Fruit fly (Drosophila melanogaster) whole organism, embryonic: ENCODE data around the gene djl.

Experiments
- B-H1 ChIP-seq: fragments of 200-800 bp; sonication (Bioruptor generic); IDR thresholded peaks from 3 replicates; pipeline ENCODE4 v1.3.6; 2022; ENCODE audit warnings: missing biosample characterization, missing genetic modification characterization
- Bgb ChIP-seq: fragments of 200-800 bp; sonication (Bioruptor generic); IDR thresholded peaks from 2 replicates; pipeline ENCODE4 v1.3.6; 2022; ENCODE audit warnings: missing biosample characterization, missing genetic modification characterization; ENCODE audit not compliant: partially characterized antibody
- Blimp-1 ChIP-seq: fragments of 200-800 bp; sonication (Bioruptor generic); optimal IDR thresholded peaks from 3 replicates; lab custom pipeline; 2018; ENCODE audit warnings: missing biosample characterization, missing genetic modification characterization, mild to moderate bottlenecking, moderate library complexity, missing genetic modification reagents
- Bteb2 ChIP-seq: fragments of 200-800 bp; sonication (Bioruptor generic); optimal IDR thresholded peaks from 2 replicates; lab custom pipeline; 2016; ENCODE audit warnings: missing biosample characterization, missing genetic modification characterization
- CG11247 ChIP-seq: fragments of 200-800 bp; sonication (Bioruptor generic); IDR thresholded peaks from 2 replicates; pipeline ENCODE4 v1.3.6; 2022; ENCODE audit warnings: missing biosample characterization, missing genetic modification characterization
- CG12659 ChIP-seq: fragments of 200-800 bp; sonication (Bioruptor generic); optimal IDR thresholded peaks from 3 replicates; lab custom pipeline; 2017; ENCODE audit warnings: mild to moderate bottlenecking, missing biosample characterization, missing genetic modification reagents, missing genetic modification characterization
- CG13894 ChIP-seq: fragments of 200-800 bp; sonication (Bioruptor generic); optimal IDR thresholded peaks from 3 replicates; lab custom pipeline; 2018; ENCODE audit warnings: missing biosample characterization, mild to moderate bottlenecking, missing genetic modification characterization, moderate library complexity
- CG14441 ChIP-seq: fragments of 200-800 bp; sonication (Bioruptor generic); IDR thresholded peaks from 2 replicates; pipeline ENCODE4 v1.3.6; 2022; ENCODE audit warnings: missing biosample characterization, missing genetic modification characterization
- CG14860 ChIP-seq: fragments of 200-800 bp; sonication (Bioruptor generic); IDR thresholded peaks from 3 replicates; pipeline ENCODE4 v1.3.6; 2022; ENCODE audit warnings: missing biosample characterization, missing genetic modification characterization; ENCODE audit not compliant: partially characterized antibody
- CG2202 ChIP-seq: fragments of 200-800 bp; sonication (Bioruptor generic); optimal IDR thresholded peaks from 2 replicates; lab custom pipeline; 2018; ENCODE audit warnings: missing biosample characterization, mild to moderate bottlenecking, missing genetic modification characterization
- CG4360 ChIP-seq: fragments of 200-800 bp; sonication (Bioruptor generic); IDR thresholded peaks from 2 replicates; pipeline ENCODE4 v1.3.6; 2022; ENCODE audit warnings: missing biosample characterization, missing genetic modification characterization
- CG7357 ChIP-seq: fragments of 200-800 bp; sonication (Bioruptor generic); IDR thresholded peaks from 3 replicates; pipeline ENCODE4 v1.3.6; 2022; ENCODE audit warnings: missing biosample characterization, missing genetic modification characterization
- CG8089 ChIP-seq: fragments of 200-800 bp; sonication (Bioruptor generic); optimal IDR thresholded peaks from 3 replicates; lab custom pipeline; 2016; ENCODE audit warnings: missing biosample characterization, missing genetic modification characterization
- CG8765 ChIP-seq: fragments of 200-800 bp; sonication (Bioruptor generic); IDR thresholded peaks from 2 replicates; pipeline ENCODE4 v1.3.6; 2022; ENCODE audit warnings: missing biosample characterization, missing genetic modification characterization
- CG9727 ChIP-seq: fragments of 200-800 bp; sonication (Bioruptor generic); optimal IDR thresholded peaks from 3 replicates; lab custom pipeline; 2017; ENCODE audit warnings: missing biosample characterization, mild to moderate bottlenecking, missing genetic modification characterization
- D ChIP-seq, 2 experiments: fragments of 200-800 bp in 1 of 2; fragments of >200 bp in 1 of 2; sonication (Bioruptor generic) in 1 of 2; optimal IDR thresholded peaks; 2 replicates in 1 of 2; 3 replicates in 1 of 2; lab custom pipeline; 2017; ENCODE audit warnings: mild to moderate bottlenecking in 1 of 2, missing biosample characterization in 1 of 2, missing genetic modification characterization in 1 of 2, missing genetic modification reagents in 1 of 2
- Hey ChIP-seq: fragments of 200-800 bp; sonication (Bioruptor generic); optimal IDR thresholded peaks from 3 replicates; lab custom pipeline; 2018; ENCODE audit warnings: missing biosample characterization, mild to moderate bottlenecking, missing genetic modification characterization
- HmgD ChIP-seq: fragments of 200-800 bp; sonication (Bioruptor generic); optimal IDR thresholded peaks from 3 replicates; lab custom pipeline; 2016; ENCODE audit warnings: missing biosample characterization, missing genetic modification characterization
- Kr ChIP-seq: fragments of 200-800 bp; sonication (Bioruptor generic); optimal IDR thresholded peaks from 2 replicates; lab custom pipeline; 2017; ENCODE audit warnings: missing biosample characterization, mild to moderate bottlenecking, missing genetic modification characterization
- MTF-1 ChIP-seq: fragments of 200-800 bp; sonication (Bioruptor generic); optimal IDR thresholded peaks from 2 replicates; lab custom pipeline; 2018; ENCODE audit warnings: missing biosample characterization, mild to moderate bottlenecking, missing genetic modification characterization, borderline replicate concordance
- Meics ChIP-seq: fragments of 200-800 bp; sonication (Bioruptor generic); optimal IDR thresholded peaks from 2 replicates; lab custom pipeline; 2017; ENCODE audit warnings: missing biosample characterization, mild to moderate bottlenecking, missing genetic modification characterization
- Mes4 ChIP-seq: fragments of 200-800 bp; sonication (Bioruptor generic); optimal IDR thresholded peaks from 2 replicates; lab custom pipeline; 2016; ENCODE audit warnings: missing biosample characterization, missing genetic modification characterization
- Nf-YC ChIP-seq: fragments of 200-800 bp; optimal IDR thresholded peaks from 3 replicates; lab custom pipeline; 2019; ENCODE audit warnings: missing biosample characterization, mild to moderate bottlenecking, missing genetic modification characterization, moderate library complexity
- Pdp1 ChIP-seq, 2 experiments: fragments of 200-800 bp; sonication (Bioruptor generic); optimal IDR thresholded peaks; 3 replicates each; lab custom pipeline; 2016; ENCODE audit warnings: missing biosample characterization in 2 of 2, missing genetic modification characterization in 2 of 2, mild to moderate bottlenecking in 1 of 2, moderate library complexity in 1 of 2
- Tbp ChIP-seq: fragments of >200 bp; optimal IDR thresholded peaks from 2 replicates; lab custom pipeline; 2018; ENCODE audit warnings: missing biosample characterization, missing genetic modification characterization
- Xbp1 ChIP-seq: fragments of 200-800 bp; sonication (Bioruptor generic); optimal IDR thresholded peaks from 3 replicates; lab custom pipeline; 2016; ENCODE audit warnings: missing biosample characterization, mild to moderate bottlenecking, missing genetic modification characterization
- al ChIP-seq: fragments of 200-800 bp; sonication (Bioruptor generic); IDR thresholded peaks from 2 replicates; pipeline ENCODE4 v1.3.6; 2022; ENCODE audit warnings: missing biosample characterization, missing genetic modification characterization
- bcd ChIP-seq: fragments of 200-800 bp; sonication (Bioruptor generic); optimal IDR thresholded peaks from 2 replicates; lab custom pipeline; 2017; ENCODE audit warnings: missing biosample characterization, mild to moderate bottlenecking, missing genetic modification characterization
- bigmax ChIP-seq: fragments of 200-800 bp; sonication (Bioruptor generic); optimal IDR thresholded peaks from 2 replicates; lab custom pipeline; 2018; ENCODE audit warnings: missing biosample characterization, mild to moderate bottlenecking, missing genetic modification characterization
- br ChIP-seq: fragments of >200 bp; optimal IDR thresholded peaks from 2 replicates; lab custom pipeline; 2017
- caup ChIP-seq: fragments of 200-800 bp; sonication (Bioruptor generic); optimal IDR thresholded peaks from 3 replicates; lab custom pipeline; 2017; ENCODE audit warnings: missing biosample characterization, mild to moderate bottlenecking, missing genetic modification characterization, moderate library complexity; ENCODE audit not compliant: severe bottlenecking
- chn ChIP-seq: fragments of 200-800 bp; sonication (Bioruptor generic); optimal IDR thresholded peaks from 2 replicates; lab custom pipeline; 2016; ENCODE audit warnings: missing biosample characterization, missing genetic modification characterization
- crol ChIP-seq: fragments of 200-800 bp; sonication (Bioruptor generic); IDR thresholded peaks from 2 replicates; pipeline ENCODE4 v1.3.6; 2022; ENCODE audit warnings: missing biosample characterization, missing genetic modification characterization
- eve ChIP-seq, 2 experiments: fragments of >200 bp; optimal IDR thresholded peaks; 2 replicates each; lab custom pipeline; 2017; ENCODE audit warnings: missing biosample characterization in 2 of 2, missing genetic modification characterization in 2 of 2
- gcm ChIP-seq: fragments of 200-800 bp; sonication (Bioruptor generic); optimal IDR thresholded peaks from 2 replicates; lab custom pipeline; 2019; ENCODE audit warnings: missing biosample characterization, mild to moderate bottlenecking, missing genetic modification characterization, moderate library complexity
- hth ChIP-seq: fragments of >200 bp; optimal IDR thresholded peaks from 2 replicates; lab custom pipeline; 2017; ENCODE audit warnings: inconsistent platforms
- insv ChIP-seq, 2 experiments: fragments of 200-800 bp; sonication (Bioruptor generic); optimal IDR thresholded peaks; 3 replicates each; lab custom pipeline; 2016 to 2018; ENCODE audit warnings: missing biosample characterization in 2 of 2, missing genetic modification characterization in 2 of 2
- mam ChIP-seq: fragments of 200-800 bp; sonication (Bioruptor generic); optimal IDR thresholded peaks from 3 replicates; lab custom pipeline; 2016; ENCODE audit warnings: missing biosample characterization, missing genetic modification characterization
- pzg ChIP-seq: fragments of 200-800 bp; sonication (Bioruptor generic); optimal IDR thresholded peaks from 3 replicates; lab custom pipeline; 2018; ENCODE audit warnings: missing biosample characterization, mild to moderate bottlenecking, missing genetic modification characterization, moderate library complexity
- ranshi ChIP-seq: fragments of 200-800 bp; sonication (Bioruptor generic); IDR thresholded peaks from 2 replicates; pipeline ENCODE4 v1.3.6; 2022; ENCODE audit warnings: missing biosample characterization, missing genetic modification characterization
- row ChIP-seq: fragments of 200-800 bp; sonication (Bioruptor generic); IDR thresholded peaks from 3 replicates; pipeline ENCODE4 v1.3.6; 2022; ENCODE audit warnings: missing biosample characterization, missing genetic modification characterization
- slp2 ChIP-seq: fragments of 200-800 bp; sonication (Bioruptor generic); optimal IDR thresholded peaks from 2 replicates; lab custom pipeline; 2016; ENCODE audit warnings: missing biosample characterization, missing genetic modification characterization
- tgo ChIP-seq: fragments of 200-800 bp; sonication (Bioruptor generic); IDR thresholded peaks from 3 replicates; pipeline ENCODE4 v1.3.6; 2022; ENCODE audit warnings: missing biosample characterization, missing genetic modification characterization
- tio ChIP-seq: fragments of 200-800 bp; sonication (Bioruptor generic); optimal IDR thresholded peaks from 2 replicates; lab custom pipeline; 2017; ENCODE audit warnings: missing biosample characterization, missing genetic modification characterization, inconsistent platforms
- tna ChIP-seq: fragments of 200-800 bp; sonication (Bioruptor generic); IDR thresholded peaks from 2 replicates; pipeline ENCODE4 v1.3.6; 2022; ENCODE audit warnings: missing biosample characterization, missing genetic modification characterization; ENCODE audit not compliant: partially characterized antibody
- twi ChIP-seq: fragments of 200-800 bp; optimal IDR thresholded peaks from 2 replicates; lab custom pipeline; 2019; ENCODE audit warnings: missing biosample characterization, mild to moderate bottlenecking, missing genetic modification characterization, moderate library complexity
- unc-4 ChIP-seq: fragments of 200-800 bp; sonication (Bioruptor generic); IDR thresholded peaks from 2 replicates; pipeline ENCODE4 v1.3.6; 2022; ENCODE audit warnings: missing biosample characterization, missing genetic modification characterization; ENCODE audit not compliant: partially characterized antibody
- yki ChIP-seq: fragments of >200 bp; optimal IDR thresholded peaks from 3 replicates; lab custom pipeline; 2018
- zen2 ChIP-seq: fragments of 200-800 bp; sonication (Bioruptor generic); IDR thresholded peaks from 3 replicates; pipeline ENCODE4 v1.3.6; 2022; ENCODE audit warnings: missing biosample characterization, missing genetic modification characterization; ENCODE audit not compliant: partially characterized antibody

Gene djl

dm6 chr3R:7037250-7037802, 23.2 kb upstream of the djl start (continued):
- TF ChIP-seq MTF-1 (GFP tag; lab: Kevin White, UChicago) (peak; percentile 22), mam (GFP tag; lab: Kevin White, UChicago) (peak; percentile 31), D (optimal IDR thresholded peaks at IDR 0.05; lab: Kevin White, UChicago) (peak; percentile 87), D (GFP tag; optimal IDR thresholded peaks at IDR 0.05; lab: Kevin White, UChicago) (peak; percentile 28), tgo (no peak), CG7357 (GFP tag; lab: Robert Waterston, UW) (no peak), CG14441 (GFP tag; lab: Robert Waterston, UW) (no peak), CG8089 (GFP tag; lab: Kevin White, UChicago) (peak; percentile 11), hth (peak; percentile 82), tna (GFP tag; lab: Robert Waterston, UW) (0 out of 2 replicates have a peak, but pooled peaks have one; percentile 22), bcd (GFP tag; lab: Kevin White, UChicago) (peak; percentile 1), gcm (GFP tag; lab: Kevin White, UChicago) (peak; percentile 47), eve (GFP tag; optimal IDR thresholded peaks at IDR 0.05; lab: Kevin White, UChicago) (no peak), insv (GFP tag; optimal IDR thresholded peaks at IDR 0.05; lab: Kevin White, UChicago) (peak in 1 of 2 experiments; percentile 73), CG2202 (tag; lab: Kevin White, UChicago) (peak; percentile 0), Bgb (GFP tag; lab: Robert Waterston, UW) (0 out of 2 replicates have a peak, but pooled peaks have one; percentile 22), pzg (GFP tag; lab: Kevin White, UChicago) (peak; percentile 3), CG9727 (GFP tag; lab: Kevin White, UChicago) (peak; percentile 10), CG4360 (GFP tag; lab: Robert Waterston, UW) (0 out of 2 replicates have a peak, but pooled peaks have one; percentile 39), Mes4 (GFP tag; lab: Kevin White, UChicago) (no peak), slp2 (GFP tag; lab: Kevin White, UChicago) (peak; percentile 27), Tbp (GFP tag; lab: Kevin White, UChicago) (no peak), Meics (GFP tag; lab: Kevin White, UChicago) (no peak), zen2 (peak; percentile 56; the same call in 1 of the 3 replicates), br (lab: Kevin White, UChicago) (no peak), CG11247 (GFP tag; lab: Robert Waterston, UW) (0 out of 2 replicates have a peak, but pooled peaks have one; percentile 30), Hey (peak; percentile 13), Blimp-1 (GFP tag; lab: Kevin White, UChicago) (no peak), chn (peak; percentile 32), al (GFP tag; lab: Robert Waterston, UW) (no peak), yki (lab: Kevin White, UChicago) (peak; percentile 37), CG13894 (tag; lab: Kevin White, UChicago) (peak; percentile 18), Pdp1 (GFP tag; optimal IDR thresholded peaks at IDR 0.05; lab: Kevin White, UChicago) (peak; percentile 11 to 86), ranshi (no peak), tio (GFP tag; lab: Kevin White, UChicago) (no peak), CG8765 (GFP tag; lab: Robert Waterston, UW) (0 out of 2 replicates have a peak, but pooled peaks have one; percentile 16), bigmax (no peak), CG12659 (GFP tag; lab: Kevin White, UChicago) (no peak), crol (GFP tag; lab: Robert Waterston, UW) (peak; percentile 72), twi (tag; lab: Kevin White, UChicago) (peak; percentile 97), Xbp1 (GFP tag; lab: Kevin White, UChicago) (peak; percentile 10), CG14860 (GFP tag; lab: Robert Waterston, UW) (0 out of 3 replicates have a peak, but pooled peaks have one; percentile 29), HmgD (GFP tag; lab: Kevin White, UChicago) (peak; percentile 51), caup (GFP tag; lab: Kevin White, UChicago) (no peak), Nf-YC (tag; lab: Kevin White, UChicago) (peak; percentile 95), row (GFP tag; lab: Robert Waterston, UW) (no peak; the same call in 2 of the 3 replicates), Bteb2 (GFP tag; lab: Kevin White, UChicago) (no peak), unc-4 (GFP tag; lab: Robert Waterston, UW) (no peak), B-H1 (GFP tag; lab: Robert Waterston, UW) (no peak), Kr (GFP tag; lab: Kevin White, UChicago) (peak; percentile 100)
